Worm (Caenorhabditis elegans) whole organism, mixed stage, embryonic: ENCODE data around the gene F29A7.4.

Experiments
- M03D4.4 ChIP-seq: sonication (generic microtip); optimal IDR thresholded peaks from 2 replicates; lab custom pipeline; 2017; ENCODE audit warnings: mild to moderate bottlenecking, missing genetic modification characterization, missing compliant biosample characterization
- bed-3 ChIP-seq: fragments of 200-800 bp; sonication (Bioruptor generic); optimal IDR thresholded peaks from 3 replicates; lab custom pipeline; 2018; ENCODE audit warnings: mild to moderate bottlenecking, missing genetic modification characterization, moderate library complexity, missing compliant biosample characterization
- blmp-1 ChIP-seq: fragments of 150-350 bp; optimal IDR thresholded peaks from 2 replicates; lab custom pipeline; 2014; ENCODE audit warnings: missing biosample characterization, missing genetic modification characterization
- ceh-83 ChIP-seq: fragments of 200-800 bp; sonication (Bioruptor generic); optimal IDR thresholded peaks from 2 replicates; lab custom pipeline; 2018; ENCODE audit warnings: mild to moderate bottlenecking, missing genetic modification characterization, missing compliant biosample characterization
- ces-1 ChIP-seq: fragments of 150-350 bp; optimal IDR thresholded peaks from 2 replicates; lab custom pipeline; 2014; ENCODE audit warnings: missing biosample characterization, missing genetic modification reagents, missing genetic modification characterization
- cnd-1 ChIP-seq: fragments of 200-800 bp; sonication (Bioruptor generic); optimal IDR thresholded peaks from 2 replicates; lab custom pipeline; 2018; ENCODE audit warnings: mild to moderate bottlenecking, missing genetic modification characterization, missing compliant biosample characterization
- drap-1 ChIP-seq: fragments of 200-800 bp; sonication (Bioruptor generic); optimal IDR thresholded peaks from 3 replicates; lab custom pipeline; 2018; ENCODE audit warnings: mild to moderate bottlenecking, missing genetic modification characterization, missing compliant biosample characterization
- elt-1 ChIP-seq: sonication (generic microtip); optimal IDR thresholded peaks from 2 replicates; lab custom pipeline; 2017; ENCODE audit warnings: missing genetic modification characterization, mild to moderate bottlenecking, missing compliant biosample characterization, antibody characterized with exemption, moderate library complexity, borderline replicate concordance; ENCODE audit not compliant: insufficient read depth
- elt-3 ChIP-seq: fragments of 150-350 bp; optimal IDR thresholded peaks from 2 replicates; lab custom pipeline; 2014; ENCODE audit warnings: missing biosample characterization, missing genetic modification characterization
- flh-1 ChIP-seq: fragments of 200-800 bp; sonication (Bioruptor generic); optimal IDR thresholded peaks from 2 replicates; lab custom pipeline; 2018; ENCODE audit warnings: mild to moderate bottlenecking, missing genetic modification characterization, moderate library complexity, missing compliant biosample characterization
- ham-2 ChIP-seq: fragments of 200-800 bp; sonication (Bioruptor generic); optimal IDR thresholded peaks from 2 replicates; lab custom pipeline; 2018; ENCODE audit warnings: mild to moderate bottlenecking, missing genetic modification characterization, missing compliant biosample characterization
- hlh-1 ChIP-seq: fragments of 150-350 bp; optimal IDR thresholded peaks from 2 replicates; lab custom pipeline; 2014; ENCODE audit warnings: missing biosample characterization, missing genetic modification reagents, missing genetic modification characterization
- lin-13 ChIP-seq: fragments of 150-350 bp; optimal IDR thresholded peaks from 2 replicates; lab custom pipeline; 2014; ENCODE audit warnings: missing biosample characterization, missing genetic modification characterization
- lin-32 ChIP-seq: fragments of 200-800 bp; sonication (Bioruptor generic); optimal IDR thresholded peaks from 2 replicates; lab custom pipeline; 2018; ENCODE audit warnings: mild to moderate bottlenecking, missing genetic modification characterization, missing compliant biosample characterization
- lsy-2 ChIP-seq: fragments of 150-350 bp; optimal IDR thresholded peaks from 2 replicates; lab custom pipeline; 2014; ENCODE audit warnings: missing biosample characterization, missing genetic modification characterization
- mab-5 ChIP-seq: fragments of 150-350 bp; optimal IDR thresholded peaks from 2 replicates; lab custom pipeline; 2014; ENCODE audit warnings: missing biosample characterization, missing genetic modification characterization
- mep-1 ChIP-seq: fragments of 150-350 bp; optimal IDR thresholded peaks from 2 replicates; lab custom pipeline; 2017; ENCODE audit warnings: missing biosample characterization, missing genetic modification reagents, missing genetic modification characterization, inconsistent platforms
- mls-2 ChIP-seq: sonication (generic microtip); optimal IDR thresholded peaks from 2 replicates; lab custom pipeline; 2016; ENCODE audit warnings: mild to moderate bottlenecking, missing genetic modification characterization, moderate library complexity, missing compliant biosample characterization
- nhr-12 ChIP-seq: fragments of 150-350 bp; optimal IDR thresholded peaks from 2 replicates; lab custom pipeline; 2014; ENCODE audit warnings: missing biosample characterization, missing genetic modification characterization
- nhr-237 ChIP-seq: fragments of 150-350 bp; optimal IDR thresholded peaks from 2 replicates; lab custom pipeline; 2014; ENCODE audit warnings: missing biosample characterization, missing genetic modification characterization
- nhr-28 ChIP-seq: fragments of 150-350 bp; optimal IDR thresholded peaks from 2 replicates; lab custom pipeline; 2014; ENCODE audit warnings: missing biosample characterization, missing genetic modification characterization
- pha-4 ChIP-seq: fragments of 150-350 bp; optimal IDR thresholded peaks from 2 replicates; lab custom pipeline; 2018; ENCODE audit warnings: missing biosample characterization, missing genetic modification reagents, missing genetic modification characterization
- sem-2 ChIP-seq: fragments of 200-800 bp; sonication (Bioruptor generic); optimal IDR thresholded peaks from 2 replicates; lab custom pipeline; 2018; ENCODE audit warnings: mild to moderate bottlenecking, missing genetic modification characterization, missing compliant biosample characterization
- snpc-4 ChIP-seq: fragments of 150-350 bp; optimal IDR thresholded peaks from 2 replicates; lab custom pipeline; 2014; ENCODE audit warnings: missing biosample characterization, missing genetic modification characterization
- sptf-1 ChIP-seq: sonication (generic microtip); optimal IDR thresholded peaks from 2 replicates; lab custom pipeline; 2017; ENCODE audit warnings: mild to moderate bottlenecking, missing genetic modification characterization, moderate library complexity, missing compliant biosample characterization
- tbx-8 ChIP-seq: fragments of 200-800 bp; sonication (Bioruptor generic); optimal IDR thresholded peaks from 2 replicates; lab custom pipeline; 2018; ENCODE audit warnings: mild to moderate bottlenecking, missing genetic modification characterization, moderate library complexity, missing compliant biosample characterization
- unc-120 ChIP-seq: sonication (generic microtip); optimal IDR thresholded peaks from 2 replicates; lab custom pipeline; 2017; ENCODE audit warnings: missing genetic modification characterization, missing compliant biosample characterization; ENCODE audit not compliant: poor library complexity, severe bottlenecking
- unc-39 ChIP-seq: fragments of 150-350 bp; optimal IDR thresholded peaks from 2 replicates; lab custom pipeline; 2014; ENCODE audit warnings: missing biosample characterization, missing genetic modification characterization
- unc-62 ChIP-seq: fragments of 150-350 bp; optimal IDR thresholded peaks from 2 replicates; lab custom pipeline; 2014; ENCODE audit warnings: missing biosample characterization, missing genetic modification reagents, missing genetic modification characterization
- zip-8 ChIP-seq: fragments of 150-350 bp; optimal IDR thresholded peaks from 2 replicates; lab custom pipeline; 2014; ENCODE audit warnings: missing biosample characterization, missing genetic modification characterization
- ztf-11 ChIP-seq: fragments of 150-350 bp; optimal IDR thresholded peaks from 2 replicates; lab custom pipeline; 2014; ENCODE audit warnings: missing biosample characterization, missing genetic modification characterization

The F29A7.4 gene

ce11 chrII:2749595-2750048 lies at the start of gene F29A7.4:
TSS of gene F29A7.4 (plus strand) at chrII:2749998.
- TF ChIP-seq unc-39 (tag; lab: Kevin White, UChicago) (no peak), elt-3 (no peak), ces-1 (no peak), sem-2 (GFP tag; lab: Kevin White, UChicago) (no peak), bed-3 (GFP tag; lab: Kevin White, UChicago) (no peak)

DNA sequence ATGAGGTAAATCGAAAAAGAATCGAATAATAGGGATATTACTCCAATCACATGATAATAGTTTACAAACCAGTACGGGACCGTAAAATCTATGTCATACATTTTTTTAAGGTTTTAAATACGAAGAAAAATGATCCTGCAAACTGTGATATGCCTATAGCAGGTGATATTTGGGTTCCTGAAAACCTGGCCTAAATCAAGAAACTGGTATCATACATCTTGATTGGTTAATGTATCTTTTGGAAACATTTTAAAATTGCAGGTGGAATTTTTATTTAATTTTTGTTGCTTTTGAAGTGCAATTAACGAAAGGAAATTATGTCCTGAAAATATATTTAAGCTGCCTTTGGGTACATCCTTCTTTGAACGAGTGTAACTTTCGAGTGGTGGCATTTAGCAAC lies 49.6 kb upstream of the F29A7.4 start, which contains the start of gene sri-61:
sri-61 (minus strand) TSS at position 101 of the 400 bp plus-strand sequence.
- TF ChIP-seq drap-1 (GFP tag; lab: Kevin White, UChicago): no peak
- no peak for TF ChIP-seq zip-8 (tag; lab: Kevin White, UChicago)

DNA sequence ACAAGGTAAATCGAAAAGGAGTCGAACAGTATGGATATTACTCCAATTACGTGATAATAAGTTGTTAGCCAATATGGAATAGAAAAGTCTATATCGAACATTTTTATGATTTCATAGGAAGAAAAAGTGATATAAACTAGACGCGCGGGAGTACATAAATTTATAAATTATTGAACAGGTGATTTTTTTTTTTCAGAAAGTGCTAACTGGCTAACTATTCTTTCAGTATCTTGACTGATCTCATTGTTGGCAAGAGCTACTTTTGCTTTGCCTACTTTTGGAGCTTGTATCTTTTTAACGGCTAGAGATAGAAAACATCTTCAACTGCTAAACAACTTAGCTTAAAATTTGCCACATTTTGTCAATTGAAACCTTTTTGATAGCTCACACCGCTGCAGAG lies 47.0 kb upstream of the F29A7.4 start, which contains the start of gene sri-60:
sri-60 (minus strand) TSS at position 101 of the 400 bp plus-strand sequence.
- TF ChIP-seq zip-8 (tag; lab: Kevin White, UChicago) (no peak), drap-1 (GFP tag; lab: Kevin White, UChicago) (no peak), flh-1 (no peak), ces-1 (no peak), mep-1 (no peak), ztf-11 (tag; lab: Kevin White, UChicago) (no peak), nhr-12 (tag; lab: Kevin White, UChicago) (no peak), tbx-8 (GFP tag; lab: Kevin White, UChicago) (no peak), bed-3 (GFP tag; lab: Kevin White, UChicago) (no peak), lin-13 (no peak), ceh-83 (GFP tag; lab: Kevin White, UChicago) (no peak), lin-32 (GFP tag; lab: Kevin White, UChicago) (no peak), sem-2 (GFP tag; lab: Kevin White, UChicago) (no peak), unc-39 (tag; lab: Kevin White, UChicago) (no peak), unc-62 (GFP tag; lab: Kevin White, UChicago) (no peak), pha-4 (tag; lab: Kevin White, UChicago) (no peak), sptf-1 (tag; lab: Kevin White, UChicago) (no peak), M03D4.4 (tag; lab: Kevin White, UChicago) (no peak), lsy-2 (tag; lab: Kevin White, UChicago) (no peak), unc-120 (tag; lab: Kevin White, UChicago) (no peak)
- TF ChIP-seq, all 35 proteins: peak for 0

ce11 chrII:2705200-2705599 lies 44.6 kb upstream of the F29A7.4 start, which contains the start of gene srh-128:
TSS of gene srh-128 (minus strand) at chrII:2705300.
- TF ChIP-seq ces-1: no peak
- no peak for TF ChIP-seq lin-13
- no peak for TF ChIP-seq nhr-28 (tag; lab: Kevin White, UChicago)

- TF ChIP-seq ces-1 (no peak), unc-62 (GFP tag; lab: Kevin White, UChicago) (no peak), drap-1 (GFP tag; lab: Kevin White, UChicago) (no peak), blmp-1 (no peak), bed-3 (GFP tag; lab: Kevin White, UChicago) (no peak), mep-1 (no peak), nhr-28 (tag; lab: Kevin White, UChicago) (no peak), elt-3 (no peak), snpc-4 (tag; lab: Kevin White, UChicago) (no peak), nhr-12 (tag; lab: Kevin White, UChicago) (no peak), lsy-2 (tag; lab: Kevin White, UChicago) (no peak), unc-39 (tag; lab: Kevin White, UChicago) (no peak), mab-5 (tag; lab: Kevin White, UChicago) (no peak), ham-2 (GFP tag; lab: Kevin White, UChicago) (no peak), ztf-11 (tag; lab: Kevin White, UChicago) (no peak), sem-2 (GFP tag; lab: Kevin White, UChicago) (no peak), flh-1 (no peak), mls-2 (no peak), nhr-237 (tag; lab: Kevin White, UChicago) (no peak)
These were observed 41.9 kb upstream of the F29A7.4 start, which contains the start of gene Y47G7B.2 for ce11 chrII:2707872-2708271. TSS of gene Y47G7B.2 (minus strand) at chrII:2708014.

DNA sequence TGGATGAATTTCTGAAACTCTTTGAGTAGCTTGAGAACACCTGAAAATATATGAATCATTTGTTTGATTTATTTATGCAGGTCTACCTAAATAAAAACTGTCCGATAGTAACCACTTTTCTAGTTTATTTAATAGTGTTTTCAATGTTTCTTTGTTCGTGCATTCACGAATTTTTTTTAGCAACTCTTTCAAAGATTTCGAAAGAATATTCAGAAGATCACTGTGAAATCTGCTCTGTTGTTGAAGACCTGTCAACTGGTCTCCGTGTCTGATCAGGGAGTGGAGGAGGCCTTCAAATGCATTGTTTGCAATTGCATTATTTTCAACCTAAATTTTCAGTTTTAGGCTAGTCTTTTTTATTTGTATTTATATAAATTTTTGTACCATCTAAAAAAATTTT lies 39.9 kb upstream of the F29A7.4 start, which contains the start of gene T05A8.1:
T05A8.1 (minus strand) TSS at position 101 of the 400 bp plus-strand sequence.
- TF ChIP-seq hlh-1 (tag; lab: Kevin White, UChicago): no peak
- no peak for TF ChIP-seq M03D4.4 (tag; lab: Kevin White, UChicago)
- TF ChIP-seq ces-1: no peak
- TF ChIP-seq cnd-1: no peak
- TF ChIP-seq bed-3 (GFP tag; lab: Kevin White, UChicago): no peak
- TF ChIP-seq ceh-83 (GFP tag; lab: Kevin White, UChicago): no peak
- TF ChIP-seq unc-120 (tag; lab: Kevin White, UChicago): no peak
- TF ChIP-seq elt-1 (tag; lab: Kevin White, UChicago): no peak
- no peak for TF ChIP-seq blmp-1
- TF ChIP-seq lin-32 (GFP tag; lab: Kevin White, UChicago): no peak
- no peak for TF ChIP-seq nhr-237 (tag; lab: Kevin White, UChicago)
